Fruit fly (Drosophila melanogaster): ENCODE measurements around the gene Orc5.

Orc5 gene

DNA sequence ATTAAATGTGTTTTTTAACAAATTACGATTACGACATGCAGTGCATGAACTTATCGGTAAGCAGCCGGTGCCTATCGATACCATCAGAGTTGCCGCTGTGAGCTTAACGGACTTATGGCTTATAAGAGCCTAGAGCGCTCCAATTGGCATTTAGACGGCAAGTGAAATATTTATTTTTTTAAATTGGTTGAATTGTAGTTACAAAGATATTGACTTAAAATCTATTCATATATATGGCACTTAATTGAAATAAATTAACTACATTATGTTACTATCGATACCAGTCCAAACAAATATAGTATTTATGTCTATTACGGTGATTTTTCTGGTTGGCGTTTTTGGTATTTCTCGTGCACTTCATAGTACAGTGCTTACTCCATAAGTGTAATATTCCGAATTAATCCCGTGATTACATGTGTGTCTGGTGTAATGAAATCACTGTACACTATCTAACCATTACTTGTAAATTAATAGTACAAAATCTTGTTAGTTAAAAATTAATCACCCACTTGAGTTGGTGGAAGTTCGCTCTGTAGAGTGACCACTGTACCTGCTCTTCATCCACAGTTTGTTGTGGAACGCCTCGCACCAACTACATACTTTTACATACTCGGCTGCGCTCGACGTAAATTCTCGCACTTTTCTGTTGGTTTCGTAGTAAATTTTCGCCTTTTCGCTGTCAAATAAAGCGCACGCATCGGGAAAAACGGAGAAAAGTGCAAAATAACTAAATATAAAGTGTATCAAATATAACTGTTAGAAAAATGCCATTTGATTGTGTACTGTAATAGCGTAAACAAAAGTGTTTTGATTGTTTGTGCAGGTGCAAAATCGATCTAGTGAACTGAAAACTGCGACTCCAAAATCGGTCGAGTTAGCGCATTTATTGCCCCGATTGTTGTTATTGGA is 5.6 kb downstream of the Orc5 start, which contains the start of the genes mRpS23 and CenG1A (continued):
- TF ChIP-seq Vsx1 (GFP tag; optimal IDR thresholded peaks at IDR 0.05) (peak; percentile 99), ttk (GFP tag; IDR thresholded peaks at IDR 0.05) (peak; percentile 100), prd (optimal IDR thresholded peaks at IDR 0.05) (no peak), prd (GFP tag; IDR thresholded peaks at IDR 0.05) (peak; percentile 100), Hr51 (GFP tag; optimal IDR thresholded peaks at IDR 0.05) (peak; percentile 100), zfh1 (GFP tag; IDR thresholded peaks at IDR 0.05) (peak; percentile 100), Sox100B (GFP tag; optimal IDR thresholded peaks at IDR 0.05) (peak; percentile 99), crc (GFP tag; optimal IDR thresholded peaks at IDR 0.05) (peak; percentile 100), HLH4C (GFP tag; IDR thresholded peaks at IDR 0.05; ENCODE audit: partially characterized antibody) (peak; percentile 85), gt (GFP tag; IDR thresholded peaks at IDR 0.05) (peak; percentile 99), Scr (GFP tag; IDR thresholded peaks at IDR 0.05; ENCODE audit: partially characterized antibody) (peak; percentile 89), stc (GFP tag; IDR thresholded peaks at IDR 0.05) (peak; percentile 100), NFAT (GFP tag; IDR thresholded peaks at IDR 0.05) (peak; percentile 100), otp (GFP tag; IDR thresholded peaks at IDR 0.05) (peak; percentile 100), Hmr (GFP tag; optimal IDR thresholded peaks at IDR 0.05) (peak; percentile 100), tio (GFP tag; optimal IDR thresholded peaks at IDR 0.05) (no peak), CG15601 (tag; optimal IDR thresholded peaks at IDR 0.05) (peak; percentile 99), zen2 (GFP tag; IDR thresholded peaks at IDR 0.05; ENCODE audit: partially characterized antibody) (no peak; the same call in 2 of the 3 replicates), gfzf (GFP tag; optimal IDR thresholded peaks at IDR 0.05) (peak; percentile 84), CG10979 (tag; optimal IDR thresholded peaks at IDR 0.05) (peak; percentile 100), sc (optimal IDR thresholded peaks at IDR 0.05) (no peak), sc (GFP tag; optimal IDR thresholded peaks at IDR 0.05) (peak; percentile 99), CG34224 (GFP tag; IDR thresholded peaks at IDR 0.05; ENCODE audit: partially characterized antibody) (peak; percentile 81)

DNA sequence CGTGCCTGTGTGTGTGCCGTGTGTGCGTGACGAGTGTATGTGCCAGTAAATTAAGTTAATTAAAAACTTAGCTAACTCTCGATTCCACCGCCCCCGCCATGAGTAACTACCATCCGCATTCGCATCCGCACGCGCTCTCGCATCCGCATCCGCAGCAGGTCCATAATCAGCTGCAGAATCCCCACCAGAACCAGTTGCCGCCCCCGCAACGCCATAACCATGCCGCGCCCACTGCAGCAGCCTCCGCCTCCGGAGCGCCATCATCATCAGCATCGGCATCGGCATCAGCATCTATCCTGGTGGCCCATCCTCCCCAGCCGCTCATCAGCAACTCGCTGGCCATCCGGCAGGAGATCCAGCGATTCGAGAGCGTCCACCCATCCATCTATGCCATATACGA is 6.3 kb downstream of the Orc5 start:
- no peak for TF ChIP-seq CG9727 (GFP tag; optimal IDR thresholded peaks at IDR 0.05)
- no peak for TF ChIP-seq CG34224 (GFP tag; IDR thresholded peaks at IDR 0.05; ENCODE audit: partially characterized antibody)
- no peak for TF ChIP-seq NC2β (GFP tag; optimal IDR thresholded peaks at IDR 0.05)
- TF ChIP-seq sr (GFP tag; IDR thresholded peaks at IDR 0.05), result peak; percentile 71; the same call in 2 of the 3 replicates
- no peak for TF ChIP-seq lilli (GFP tag; optimal IDR thresholded peaks at IDR 0.05)
- no peak for TF ChIP-seq CG4730 (GFP tag; IDR thresholded peaks at IDR 0.05)
- TF ChIP-seq CG13775 (GFP tag; optimal IDR thresholded peaks at IDR 0.05), result peak; percentile 60
- no peak for TF ChIP-seq ato (GFP tag; IDR thresholded peaks at IDR 0.05; ENCODE audit: partially characterized antibody)
- TF ChIP-seq dimm (GFP tag; IDR thresholded peaks at IDR 0.05), result no peak
- TF ChIP-seq C15 (GFP tag; IDR thresholded peaks at IDR 0.05), result no peak
- TF ChIP-seq aop (GFP tag; IDR thresholded peaks at IDR 0.05), result no peak
- 0 out of 2 replicates have a peak, but pooled peaks have one; percentile 22 for TF ChIP-seq Awh (GFP tag; IDR thresholded peaks at IDR 0.05)
- TF ChIP-seq nau (GFP tag; optimal IDR thresholded peaks at IDR 0.05), result no peak
- no peak for TF ChIP-seq CG1233 (GFP tag; optimal IDR thresholded peaks at IDR 0.05)
- TF ChIP-seq CG9797 (GFP tag; optimal IDR thresholded peaks at IDR 0.05), result no peak
- TF ChIP-seq ro (GFP tag; IDR thresholded peaks at IDR 0.05), result no peak
- peak; percentile 64 for TF ChIP-seq Med (GFP tag)
- no peak for TF ChIP-seq CG18764 (GFP tag; optimal IDR thresholded peaks at IDR 0.05)
- 0 out of 2 replicates have a peak, but pooled peaks have one; percentile 6 for TF ChIP-seq Drgx (GFP tag; IDR thresholded peaks at IDR 0.05)
- TF ChIP-seq Oli (tag; optimal IDR thresholded peaks at IDR 0.05), result no peak
- TF ChIP-seq CG5245 (GFP tag; optimal IDR thresholded peaks at IDR 0.05), result no peak
- TF ChIP-seq HHEX (GFP tag; optimal IDR thresholded peaks at IDR 0.05), result no peak
- TF ChIP-seq Fer1 (GFP tag; optimal IDR thresholded peaks at IDR 0.05), result no peak
- TF ChIP-seq ci (GFP tag; IDR thresholded peaks at IDR 0.05), result 0 out of 3 replicates have a peak, but pooled peaks have one; percentile 36
- TF ChIP-seq trh (GFP tag; optimal IDR thresholded peaks at IDR 0.05), result no peak
- no peak for TF ChIP-seq Dek (tag; optimal IDR thresholded peaks at IDR 0.05)
- no peak for TF ChIP-seq Nf-YB (GFP tag; optimal IDR thresholded peaks at IDR 0.05)

Measured in whole organism, embryonic.